Worm (Caenorhabditis elegans) whole organism, L4/young adult: ENCODE results near the gene C40A11.7.
"Not testable (repeated sequence)": the region's sequence is repeated elsewhere in the genome, so short reads cannot be mapped to it uniquely, and the experiment has no call there.

Source experiments
- W03F9.2 ChIP-seq: fragments of 150-350 bp; optimal IDR thresholded peaks from 2 replicates; lab custom pipeline; 2014; ENCODE audit warnings: missing biosample characterization, missing genetic modification characterization
- dao-5 ChIP-seq: sonication (generic microtip); optimal IDR thresholded peaks from 2 replicates; lab custom pipeline; 2016; ENCODE audit warnings: missing genotype, missing genetic modification characterization, moderate library complexity, missing compliant biosample characterization
- him-1 ChIP-seq: sonication (generic microtip); optimal IDR thresholded peaks from 2 replicates; lab custom pipeline; 2016; ENCODE audit warnings: missing genotype, missing genetic modification reagents, missing genetic modification characterization, missing compliant biosample characterization

The C40A11.7 gene

ce11 chrII:2168374-2168773 lies 18.0 kb upstream of the C40A11.7 start, which contains the start of gene fbxb-38:
TSS of gene fbxb-38 (minus strand) at chrII:2168763.
- TF ChIP-seq W03F9.2 (no peak), him-1 (tag; lab: Kevin White, UChicago) (no peak), dao-5 (tag; lab: Kevin White, UChicago) (no peak)

ce11 chrII:2166376-2166775 lies 16.0 kb upstream of the C40A11.7 start, which contains the start of gene C33C12.4:
TSS of gene C33C12.4 (minus strand) at chrII:2166476.
- TF ChIP-seq him-1 (tag; lab: Kevin White, UChicago): no peak
- no peak for TF ChIP-seq dao-5 (tag; lab: Kevin White, UChicago)
- no peak for TF ChIP-seq W03F9.2

- TF ChIP-seq dao-5 (tag; lab: Kevin White, UChicago); W03F9.2; him-1 (tag; lab: Kevin White, UChicago): not testable (repeated sequence)
Observed at ce11 chrII:2163370-2163882, 13.0 kb upstream of the C40A11.7 start, which contains the start of gene C33C12.11. TSS of gene C33C12.11 (minus strand) at chrII:2163832.

ce11 chrII:2153708-2154107 lies 3.3 kb upstream of the C40A11.7 start, which contains the start of gene math-18:
TSS of gene math-18 (plus strand) at chrII:2154008.
- TF ChIP-seq dao-5 (tag; lab: Kevin White, UChicago); him-1 (tag; lab: Kevin White, UChicago); W03F9.2: not testable (repeated sequence)

- TF ChIP-seq dao-5 (tag; lab: Kevin White, UChicago): no peak
- no peak for TF ChIP-seq him-1 (tag; lab: Kevin White, UChicago)
- no peak for TF ChIP-seq W03F9.2
Observed at ce11 chrII:2152455-2152854, 2.1 kb upstream of the C40A11.7 start.

DNA sequence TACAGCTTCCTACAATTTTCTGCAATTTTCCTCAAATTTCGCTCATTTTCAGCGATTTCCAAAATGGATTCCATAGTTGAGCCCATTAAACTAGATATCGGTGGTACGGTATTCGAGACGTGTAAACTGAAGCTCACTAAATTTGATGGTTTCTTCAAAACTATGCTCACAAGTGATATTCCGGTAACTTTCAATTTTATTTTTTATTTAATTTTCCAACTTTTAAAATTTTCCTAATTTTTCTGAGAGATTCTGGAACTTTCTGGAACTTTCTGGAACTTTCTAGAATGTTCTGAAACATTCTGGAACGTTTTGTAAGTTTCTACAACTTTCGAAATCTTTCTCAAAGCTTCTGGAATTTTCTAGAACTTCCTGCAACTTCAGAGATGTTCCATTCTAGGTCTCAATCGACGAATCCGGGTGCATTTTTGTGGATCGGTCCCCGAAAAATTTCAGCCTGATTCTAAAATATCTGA lies 3.4 kb downstream of the C40A11.7 start, which contains the start of gene C40A11.2:
C40A11.2 (plus strand) TSS at position 51 of the 476 bp plus-strand sequence.
- TF ChIP-seq him-1 (tag; lab: Kevin White, UChicago) (no peak), dao-5 (tag; lab: Kevin White, UChicago) (no peak), W03F9.2 (no peak)

- no peak for TF ChIP-seq him-1 (tag; lab: Kevin White, UChicago)
- TF ChIP-seq dao-5 (tag; lab: Kevin White, UChicago): no peak
- no peak for TF ChIP-seq W03F9.2
Observed at ce11 chrII:2145566-2145965, 4.8 kb downstream of the C40A11.7 start, which contains the start of gene C40A11.6. TSS of gene C40A11.6 (minus strand) at chrII:2145666.

- TF ChIP-seq him-1 (tag; lab: Kevin White, UChicago) (no peak), dao-5 (tag; lab: Kevin White, UChicago) (no peak), W03F9.2 (no peak)
Observed at ce11 chrII:2140817-2141216, 9.6 kb downstream of the C40A11.7 start, which contains the start of gene C40A11.3. TSS of gene C40A11.3 (plus strand) at chrII:2141117.

DNA sequence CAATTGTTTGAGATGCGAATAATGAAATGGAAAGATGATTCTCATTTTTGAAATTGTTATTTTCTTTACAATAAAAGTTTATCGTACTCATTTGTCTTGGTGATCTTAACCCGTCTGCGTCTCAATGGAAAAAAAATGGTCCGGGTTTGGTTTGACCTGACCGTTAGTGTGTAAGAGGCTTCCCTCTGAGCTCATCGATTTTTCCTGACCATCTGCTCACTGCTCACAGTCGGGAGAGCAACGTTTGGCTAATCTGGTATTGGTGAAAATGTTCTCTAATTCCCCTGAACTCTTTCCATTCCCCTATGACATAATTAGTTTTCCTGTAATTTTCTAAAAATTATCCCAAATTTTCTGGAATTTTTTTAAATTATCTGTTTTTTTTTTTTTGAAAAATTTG lies 11.5 kb downstream of the C40A11.7 start:
- no peak for TF ChIP-seq him-1 (tag; lab: Kevin White, UChicago)
- TF ChIP-seq W03F9.2: no peak
- no peak for TF ChIP-seq dao-5 (tag; lab: Kevin White, UChicago)

DNA sequence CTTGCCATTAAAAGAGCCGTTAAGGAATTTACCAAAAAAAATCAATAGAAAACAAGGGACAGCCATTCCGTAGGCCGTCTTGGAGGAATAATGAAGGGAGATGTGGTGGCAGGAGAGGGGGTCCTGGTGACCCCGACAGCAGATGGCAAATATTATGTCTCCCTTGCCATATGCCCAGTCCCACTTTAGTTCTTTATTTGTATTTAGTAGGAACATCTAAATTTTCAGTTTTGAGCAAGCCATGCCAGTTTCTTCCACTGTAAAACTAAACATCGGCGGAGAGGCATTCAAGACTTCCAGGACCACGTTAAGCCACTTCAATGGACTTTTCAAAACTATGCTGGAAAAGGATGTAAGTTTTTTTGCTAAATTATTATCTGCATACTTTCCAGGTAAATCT lies 13.2 kb downstream of the C40A11.7 start, which contains the start of gene C40A11.4:
C40A11.4 (plus strand) TSS at position 188 of the 400 bp plus-strand sequence.
- TF ChIP-seq W03F9.2 (no peak), dao-5 (tag; lab: Kevin White, UChicago) (no peak)

DNA sequence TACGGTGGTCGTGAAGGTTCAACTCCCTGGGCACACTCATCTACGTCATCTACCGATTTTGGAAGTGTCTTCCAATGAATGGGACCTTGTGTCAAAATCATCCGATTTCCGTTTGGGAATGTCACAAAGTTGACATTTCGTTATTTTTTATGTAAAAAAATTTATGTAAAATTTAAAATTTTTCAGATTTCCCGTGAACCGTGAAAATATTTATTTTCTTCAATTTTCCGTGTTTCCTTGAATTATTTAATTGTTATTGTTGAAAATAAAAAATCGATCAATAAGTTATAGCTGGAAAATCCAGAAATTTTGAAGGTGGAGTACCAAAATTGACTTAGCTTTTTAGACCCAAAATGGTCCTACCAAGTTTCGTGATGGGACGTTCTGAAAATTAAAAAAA lies 14.8 kb downstream of the C40A11.7 start, which contains the start of gene hpo-7:
hpo-7 (minus strand) TSS at position 101 of the 400 bp plus-strand sequence.
- TF ChIP-seq him-1 (tag; lab: Kevin White, UChicago) (no peak), dao-5 (tag; lab: Kevin White, UChicago) (no peak), W03F9.2 (no peak)

DNA sequence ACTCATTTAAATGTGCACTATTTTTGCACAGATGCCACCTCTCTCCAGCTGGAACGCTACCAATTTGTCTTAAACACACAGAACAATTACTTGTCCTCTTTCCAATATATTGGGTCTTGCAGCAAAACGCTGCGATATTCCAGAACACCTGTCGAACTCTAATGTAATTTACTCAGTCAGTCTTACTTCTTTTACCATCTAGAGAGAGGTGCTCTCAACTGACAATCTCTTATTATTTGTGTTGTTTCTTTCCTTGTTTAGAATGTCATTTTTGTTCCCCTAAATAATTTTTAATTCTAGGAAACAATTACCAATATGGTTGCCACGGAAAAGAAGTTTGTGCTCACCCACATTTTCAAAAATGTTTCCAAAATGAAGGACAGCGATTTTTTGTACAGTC lies 19.6 kb downstream of the C40A11.7 start, which contains the start of gene sdz-28:
sdz-28 (plus strand) TSS at position 301 of the 400 bp plus-strand sequence.
- TF ChIP-seq W03F9.2: no peak
- no peak for TF ChIP-seq dao-5 (tag; lab: Kevin White, UChicago)
- TF ChIP-seq him-1 (tag; lab: Kevin White, UChicago): no peak

ce11 chrII:2122762-2123161 lies 27.6 kb downstream of the C40A11.7 start:
- TF ChIP-seq him-1 (tag; lab: Kevin White, UChicago) (no peak), W03F9.2 (no peak)

DNA sequence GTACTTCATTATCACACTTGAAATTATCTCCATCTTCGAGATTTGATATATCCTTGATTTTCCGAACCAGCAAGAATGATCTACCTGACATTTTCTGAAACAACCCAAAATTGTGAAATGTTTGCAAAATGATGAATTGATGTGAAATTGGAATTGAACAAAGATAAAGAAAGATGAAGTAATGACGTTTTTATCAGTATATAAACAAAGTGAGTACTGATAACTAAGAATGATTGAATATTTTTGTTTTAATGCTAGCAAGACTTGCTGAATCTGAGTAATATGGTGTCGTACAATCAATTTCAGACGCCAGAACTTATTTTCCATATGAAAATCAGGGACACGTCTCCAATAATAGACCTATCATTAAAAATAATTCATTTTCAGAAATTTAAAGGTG lies 28.3 kb downstream of the C40A11.7 start, which contains the start of gene math-37:
math-37 (minus strand) TSS at position 101 of the 400 bp plus-strand sequence.
- TF ChIP-seq dao-5 (tag; lab: Kevin White, UChicago) (no peak), W03F9.2 (no peak), him-1 (tag; lab: Kevin White, UChicago) (no peak)
